Worm (Caenorhabditis elegans): ENCODE measurements around the gene sri-7.
"Not testable (repeated sequence)": the region's sequence is repeated elsewhere in the genome, so short reads cannot be mapped to it uniquely, and the experiment has no call there.

DNA sequence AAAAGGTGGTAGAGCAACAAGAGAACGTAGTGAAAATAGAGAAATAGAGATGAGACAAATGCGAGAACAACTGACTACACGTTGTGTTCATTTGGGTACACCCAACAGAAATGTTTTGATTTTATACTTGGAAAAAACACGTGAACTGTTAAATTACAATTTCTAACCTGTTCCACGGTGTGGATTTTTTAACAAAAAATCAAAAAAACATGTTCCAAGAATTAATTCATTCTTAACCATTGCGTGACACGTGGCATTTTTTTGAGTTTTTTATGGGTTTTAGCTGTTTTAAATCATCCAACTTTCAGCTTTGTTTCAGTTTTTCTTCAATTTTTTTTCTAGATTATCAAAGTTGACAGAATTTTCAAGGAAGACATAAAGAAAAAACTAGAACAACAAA, 38.7 kb upstream of the sri-7 start, which contains the start of gene ech-1.1:
- TF ChIP-seq unc-62 (GFP tag; optimal IDR thresholded peaks at IDR 0.05); C34F6.9 (tag; optimal IDR thresholded peaks at IDR 0.05); lsy-2 (tag; optimal IDR thresholded peaks at IDR 0.05); ztf-4 (tag; optimal IDR thresholded peaks at IDR 0.05): not testable (repeated sequence)
